Fruit fly (Drosophila melanogaster) whole organism: ENCODE data around the gene CG5056.

Experiments used
- CG8478 ChIP-seq: fragments of >200 bp; optimal IDR thresholded peaks from 2 replicates; lab custom pipeline; 2018; ENCODE audit warnings: inconsistent platforms
- Dll ChIP-seq: fragments of >200 bp; optimal IDR thresholded peaks from 2 replicates; lab custom pipeline; 2017
- EcR ChIP-seq, 2 experiments: fragments of >200 bp; optimal IDR thresholded peaks; 2 replicates each; lab custom pipeline; 2017; ENCODE audit warnings: missing biosample characterization in 2 of 2, missing genetic modification characterization in 2 of 2, missing genetic modification reagents in 2 of 2
- pan ChIP-seq: fragments of >200 bp; optimal IDR thresholded peaks from 2 replicates; lab custom pipeline; 2017
- psq ChIP-seq: fragments of >200 bp; optimal IDR thresholded peaks from 2 replicates; lab custom pipeline; 2017
- usp ChIP-seq: fragments of >200 bp; optimal IDR thresholded peaks from 2 replicates; lab custom pipeline; 2017; ENCODE audit warnings: missing biosample characterization, missing genetic modification characterization, mixed read lengths

dm6 chr2L:10405008-10405654 lies 38.6 kb downstream of the CG5056 start, which contains the start of the genes CG17768, LSm-4 and Ir31a:
- TF ChIP-seq psq (lab: Kevin White, UChicago) (no peak), CG8478 (lab: Kevin White, UChicago) (no peak), usp (GFP tag; lab: Kevin White, UChicago) (no peak), Dll (no peak), pan (lab: Kevin White, UChicago) (no peak), EcR (GFP tag; optimal IDR thresholded peaks at IDR 0.05; lab: Kevin White, UChicago) (no peak)
